Worm (Caenorhabditis elegans) whole organism, L1 larva: ENCODE data around the gene Y15E3A.4.
A peak's percentile ranks its signal among the peaks of the same experiment; 100 is the strongest.

ENCODE experiments used
- C04F5.9 ChIP-seq: sonication (generic microtip); optimal IDR thresholded peaks from 2 replicates; lab custom pipeline; 2016; ENCODE audit warnings: missing genetic modification characterization, missing compliant biosample characterization
- F16B12.6 ChIP-seq: fragments of 150-350 bp; optimal IDR thresholded peaks from 2 replicates; lab custom pipeline; 2014; ENCODE audit warnings: missing biosample characterization, missing genetic modification characterization
- aha-1 ChIP-seq: fragments of 150-350 bp; optimal IDR thresholded peaks from 2 replicates; lab custom pipeline; 2014; ENCODE audit warnings: missing biosample characterization, missing genetic modification characterization
- aly-2 ChIP-seq: fragments of 150-350 bp; optimal IDR thresholded peaks from 2 replicates; lab custom pipeline; 2014; ENCODE audit warnings: missing biosample characterization, missing genetic modification characterization
- ama-1 ChIP-seq: fragments of 150-350 bp; optimal IDR thresholded peaks from 2 replicates; lab custom pipeline; 2014
- ceh-88 ChIP-seq: fragments of 200-800 bp; sonication (Bioruptor generic); IDR thresholded peaks from 2 replicates; pipeline ENCODE4 v1.3.6; 2022; ENCODE audit warnings: missing genetic modification characterization, missing compliant biosample characterization
- dpl-1 ChIP-seq, 3 experiments: fragments of 150-350 bp in 2 of 3; sonication (generic microtip) in 1 of 3; optimal IDR thresholded peaks; 2 replicates each; lab custom pipeline; 2014 to 2017; ENCODE audit warnings: missing biosample characterization in 3 of 3, missing genetic modification characterization in 3 of 3, missing genetic modification reagents in 3 of 3
- egl-27 ChIP-seq, 2 experiments: fragments of 150-350 bp in 1 of 2; sonication (generic microtip); optimal IDR thresholded peaks; 3 replicates each; lab custom pipeline; 2017 to 2018; ENCODE audit warnings: missing biosample characterization in 2 of 2, missing genetic modification characterization in 2 of 2, missing genetic modification reagents in 2 of 2
- elt-2 ChIP-seq: sonication (generic microtip); optimal IDR thresholded peaks from 2 replicates; lab custom pipeline; 2016; ENCODE audit warnings: missing genetic modification characterization, mild to moderate bottlenecking, inconsistent platforms, missing compliant biosample characterization, missing genetic modification reagents
- ets-5 ChIP-seq: fragments of 200-800 bp; sonication (Bioruptor generic); IDR thresholded peaks from 2 replicates; pipeline ENCODE4 v1.3.6; 2022; ENCODE audit warnings: missing genetic modification characterization, missing compliant biosample characterization
- fkh-4 ChIP-seq: sonication (generic microtip); optimal IDR thresholded peaks from 2 replicates; lab custom pipeline; 2016; ENCODE audit warnings: missing compliant biosample characterization, missing genetic modification characterization, borderline replicate concordance
- grh-1 ChIP-seq: fragments of 200-800 bp; sonication (Bioruptor generic); IDR thresholded peaks from 2 replicates; pipeline ENCODE4 v1.3.6; 2022; ENCODE audit warnings: missing genetic modification reagents, missing genetic modification characterization, missing compliant biosample characterization
- isw-1 ChIP-seq: fragments of 200-800 bp; sonication (Bioruptor generic); IDR thresholded peaks from 2 replicates; pipeline ENCODE4 v1.3.6; 2022; ENCODE audit warnings: missing genetic modification characterization, missing compliant biosample characterization
- jun-1 ChIP-seq: fragments of 150-350 bp; optimal IDR thresholded peaks from 2 replicates; lab custom pipeline; 2014; ENCODE audit warnings: missing biosample characterization, missing genetic modification reagents, missing genetic modification characterization
- lin-13 ChIP-seq: fragments of 150-350 bp; optimal IDR thresholded peaks from 2 replicates; lab custom pipeline; 2014; ENCODE audit warnings: missing biosample characterization, missing genetic modification reagents, missing genetic modification characterization
- lin-14 ChIP-seq: fragments of 200-800 bp; sonication (Bioruptor generic); optimal IDR thresholded peaks from 2 replicates; lab custom pipeline; 2018; ENCODE audit warnings: mild to moderate bottlenecking, missing genetic modification characterization, moderate library complexity, missing compliant biosample characterization
- lin-15B ChIP-seq: fragments of 150-350 bp; sonication (generic microtip); optimal IDR thresholded peaks from 3 replicates; lab custom pipeline; 2014; ENCODE audit warnings: missing biosample characterization, missing genetic modification characterization
- mab-9 ChIP-seq: fragments of 200-800 bp; sonication (Bioruptor generic); IDR thresholded peaks from 2 replicates; pipeline ENCODE4 v1.3.6; 2022; ENCODE audit warnings: missing genetic modification reagents, missing genetic modification characterization, missing compliant biosample characterization
- mdl-1 ChIP-seq, 2 experiments: fragments of 150-350 bp; optimal IDR thresholded peaks; 2 replicates each; lab custom pipeline; 2014 to 2017; ENCODE audit warnings: missing biosample characterization in 2 of 2, missing genetic modification characterization in 2 of 2, inconsistent platforms in 1 of 2
- mef-2 ChIP-seq: fragments of 150-350 bp; optimal IDR thresholded peaks from 2 replicates; lab custom pipeline; 2014; ENCODE audit warnings: missing biosample characterization, missing genetic modification characterization
- nhr-11 ChIP-seq: fragments of 150-350 bp; optimal IDR thresholded peaks from 2 replicates; lab custom pipeline; 2014; ENCODE audit warnings: missing biosample characterization, missing genetic modification characterization
- nhr-19 ChIP-seq: fragments of 200-800 bp; sonication (Bioruptor generic); conservative IDR thresholded peaks from 2 replicates; pipeline ENCODE4 v1.3.6; 2022; ENCODE audit warnings: missing genetic modification characterization, missing compliant biosample characterization
- nhr-20 ChIP-seq: sonication (generic microtip); optimal IDR thresholded peaks from 2 replicates; lab custom pipeline; 2016; ENCODE audit warnings: mild to moderate bottlenecking, missing genetic modification characterization, missing compliant biosample characterization
- nhr-237 ChIP-seq: fragments of 150-350 bp; optimal IDR thresholded peaks from 2 replicates; lab custom pipeline; 2014; ENCODE audit warnings: missing biosample characterization, missing genetic modification characterization
- nhr-28 ChIP-seq: fragments of 150-350 bp; optimal IDR thresholded peaks from 2 replicates; lab custom pipeline; 2014; ENCODE audit warnings: missing biosample characterization, missing genetic modification characterization
- nhr-47 ChIP-seq: sonication (generic microtip); optimal IDR thresholded peaks from 2 replicates; lab custom pipeline; 2016; ENCODE audit warnings: mild to moderate bottlenecking, missing genetic modification characterization, moderate library complexity, missing compliant biosample characterization
- nhr-76 ChIP-seq: sonication (generic microtip); optimal IDR thresholded peaks from 2 replicates; lab custom pipeline; 2017; ENCODE audit warnings: missing biosample characterization, missing genetic modification characterization
- nhr-90 ChIP-seq: sonication (generic microtip); optimal IDR thresholded peaks from 2 replicates; lab custom pipeline; 2016; ENCODE audit warnings: mild to moderate bottlenecking, missing genetic modification characterization, missing compliant biosample characterization; ENCODE audit not compliant: poor library complexity
- rnt-1 ChIP-seq: sonication (generic microtip); optimal IDR thresholded peaks from 2 replicates; lab custom pipeline; 2016; ENCODE audit warnings: mild to moderate bottlenecking, missing genetic modification characterization, moderate library complexity, missing compliant biosample characterization
- snu-23 ChIP-seq: sonication (generic microtip); optimal IDR thresholded peaks from 2 replicates; lab custom pipeline; 2016; ENCODE audit warnings: missing genetic modification characterization, missing compliant biosample characterization
- tbx-2 ChIP-seq: sonication (generic microtip); optimal IDR thresholded peaks from 2 replicates; lab custom pipeline; 2016; ENCODE audit warnings: missing genetic modification characterization, missing compliant biosample characterization
- tlp-1 ChIP-seq: fragments of 150-350 bp; optimal IDR thresholded peaks from 2 replicates; lab custom pipeline; 2014; ENCODE audit warnings: missing biosample characterization, missing genetic modification characterization
- unc-130 ChIP-seq: fragments of 150-350 bp; optimal IDR thresholded peaks from 2 replicates; lab custom pipeline; 2017; ENCODE audit warnings: missing biosample characterization, missing genetic modification characterization, inconsistent platforms
- unc-86 ChIP-seq: sonication (generic microtip); optimal IDR thresholded peaks from 2 replicates; lab custom pipeline; 2016; ENCODE audit warnings: missing genetic modification characterization, missing compliant biosample characterization
- unc-98 ChIP-seq: fragments of 200-800 bp; sonication (Bioruptor generic); IDR thresholded peaks from 2 replicates; pipeline ENCODE4 v1.3.6; 2022; ENCODE audit warnings: missing genetic modification characterization, missing compliant biosample characterization
- vab-15 ChIP-seq: sonication (generic microtip); optimal IDR thresholded peaks from 2 replicates; lab custom pipeline; 2017; ENCODE audit warnings: missing genotype, mild to moderate bottlenecking, missing genetic modification characterization, missing compliant biosample characterization
- ztf-4 ChIP-seq: fragments of 150-350 bp; optimal IDR thresholded peaks from 2 replicates; lab custom pipeline; 2014; ENCODE audit warnings: missing biosample characterization, missing genetic modification characterization

The Y15E3A.4 gene

ce11 chrX:15382914-15383313 lies 52.1 kb downstream of the Y15E3A.4 start (continued):
- TF ChIP-seq elt-2 (tag; lab: Kevin White, UChicago) (peak; percentile 35), nhr-76 (no peak), nhr-20 (tag; lab: Kevin White, UChicago) (no peak), ceh-88 (GFP tag; lab: Robert Waterston, UW) (no peak), C04F5.9 (tag; lab: Kevin White, UChicago) (no peak), nhr-47 (tag; lab: Kevin White, UChicago) (no peak), aly-2 (tag; lab: Kevin White, UChicago) (no peak), lin-14 (GFP tag; lab: Kevin White, UChicago) (peak; percentile 62), vab-15 (tag; lab: Kevin White, UChicago) (no peak), egl-27 (tag; optimal IDR thresholded peaks at IDR 0.05; lab: Kevin White, UChicago) (no peak), nhr-90 (tag; lab: Kevin White, UChicago) (no peak), rnt-1 (tag; lab: Kevin White, UChicago) (peak; percentile 35), ama-1 (lab: Kevin White, UChicago) (no peak), jun-1 (tag; lab: Kevin White, UChicago) (no peak), unc-86 (tag; lab: Kevin White, UChicago) (no peak), unc-130 (tag; lab: Kevin White, UChicago) (peak; percentile 30), unc-98 (GFP tag; lab: Robert Waterston, UW) (no peak), fkh-4 (no peak), nhr-11 (tag; lab: Kevin White, UChicago) (no peak), isw-1 (no peak), lin-15B (tag; lab: Kevin White, UChicago) (no peak), snu-23 (no peak), lin-13 (GFP tag; lab: Kevin White, UChicago) (no peak), tlp-1 (tag; lab: Kevin White, UChicago) (no peak), nhr-237 (no peak), grh-1 (GFP tag; lab: Robert Waterston, UW) (no peak), F16B12.6 (tag; lab: Kevin White, UChicago) (no peak), mef-2 (tag; lab: Kevin White, UChicago) (no peak), tbx-2 (tag; lab: Kevin White, UChicago) (no peak), ets-5 (GFP tag; lab: Robert Waterston, UW) (no peak), aha-1 (tag; lab: Kevin White, UChicago) (no peak), mdl-1 (tag; optimal IDR thresholded peaks at IDR 0.05; lab: Kevin White, UChicago) (no peak), nhr-28 (tag; lab: Kevin White, UChicago) (no peak), dpl-1 (GFP tag; optimal IDR thresholded peaks at IDR 0.05; lab: Kevin White, UChicago) (no peak), mab-9 (no peak), nhr-19 (GFP tag; lab: Robert Waterston, UW) (no peak), ztf-4 (tag; lab: Kevin White, UChicago) (no peak)
